Worm (Caenorhabditis elegans) whole organism, L1 larva: ENCODE data around the gene F52G3.7.

Experiments
- Y116A8C.19 ChIP-seq: sonication (generic microtip); optimal IDR thresholded peaks from 2 replicates; lab custom pipeline; 2016; ENCODE audit warnings: missing compliant biosample characterization, missing genetic modification characterization, borderline replicate concordance
- alr-1 ChIP-seq: fragments of 200-800 bp; sonication (Bioruptor generic); optimal IDR thresholded peaks from 2 replicates; lab custom pipeline; 2018; ENCODE audit warnings: borderline replicate concordance, mild to moderate bottlenecking, missing genetic modification characterization, missing compliant biosample characterization
- aly-2 ChIP-seq: fragments of 150-350 bp; optimal IDR thresholded peaks from 2 replicates; lab custom pipeline; 2014; ENCODE audit warnings: missing biosample characterization, missing genetic modification characterization
- blmp-1 ChIP-seq: fragments of 150-350 bp; optimal IDR thresholded peaks from 2 replicates; lab custom pipeline; 2014; ENCODE audit warnings: missing biosample characterization, missing genetic modification characterization
- ceh-63 ChIP-seq: fragments of 200-800 bp; sonication (Bioruptor generic); optimal IDR thresholded peaks from 2 replicates; lab custom pipeline; 2018; ENCODE audit warnings: mild to moderate bottlenecking, missing genetic modification characterization, missing compliant biosample characterization
- ceh-82 ChIP-seq, 3 experiments: fragments of 150-350 bp in 1 of 3; sonication (generic microtip) in 2 of 3; optimal IDR thresholded peaks; 2 replicates each; lab custom pipeline; 2014 to 2017; ENCODE audit warnings: missing biosample characterization in 3 of 3, missing genetic modification characterization in 3 of 3
- ceh-90 ChIP-seq: sonication (generic microtip); optimal IDR thresholded peaks from 2 replicates; lab custom pipeline; 2016; ENCODE audit warnings: missing genetic modification characterization, missing compliant biosample characterization
- dsc-1 ChIP-seq: sonication (generic microtip); optimal IDR thresholded peaks from 2 replicates; lab custom pipeline; 2016; ENCODE audit warnings: mild to moderate bottlenecking, missing genetic modification characterization, missing compliant biosample characterization
- efl-3 ChIP-seq: fragments of 200-800 bp; sonication (Bioruptor generic); optimal IDR thresholded peaks from 2 replicates; lab custom pipeline; 2018; ENCODE audit warnings: mild to moderate bottlenecking, missing genetic modification characterization, missing compliant biosample characterization
- egl-13 ChIP-seq: sonication (generic microtip); optimal IDR thresholded peaks from 2 replicates; lab custom pipeline; 2016; ENCODE audit warnings: missing genotype, missing genetic modification reagents, missing genetic modification characterization, missing compliant biosample characterization
- egl-27 ChIP-seq, 2 experiments: fragments of 150-350 bp in 1 of 2; sonication (generic microtip); optimal IDR thresholded peaks; 3 replicates each; lab custom pipeline; 2017 to 2018; ENCODE audit warnings: missing biosample characterization in 2 of 2, missing genetic modification characterization in 2 of 2, missing genetic modification reagents in 2 of 2
- elt-2 ChIP-seq: sonication (generic microtip); optimal IDR thresholded peaks from 2 replicates; lab custom pipeline; 2016; ENCODE audit warnings: missing genetic modification characterization, mild to moderate bottlenecking, inconsistent platforms, missing compliant biosample characterization, missing genetic modification reagents
- elt-3 ChIP-seq, 6 experiments: fragments of 150-350 bp in 1 of 6; sonication (generic microtip); optimal IDR thresholded peaks; 2 replicates each; lab custom pipeline; 2017 to 2018; ENCODE audit warnings: missing biosample characterization in 6 of 6, missing genetic modification characterization in 6 of 6, inconsistent platforms in 1 of 6
- ets-5 ChIP-seq: fragments of 200-800 bp; sonication (Bioruptor generic); IDR thresholded peaks from 2 replicates; pipeline ENCODE4 v1.3.6; 2022; ENCODE audit warnings: missing genetic modification characterization, missing compliant biosample characterization
- fkh-10 ChIP-seq: sonication (generic microtip); optimal IDR thresholded peaks from 2 replicates; lab custom pipeline; 2017; ENCODE audit warnings: missing biosample characterization, missing genetic modification reagents, missing genetic modification characterization
- fkh-4 ChIP-seq: sonication (generic microtip); optimal IDR thresholded peaks from 2 replicates; lab custom pipeline; 2016; ENCODE audit warnings: missing compliant biosample characterization, missing genetic modification characterization, borderline replicate concordance
- fos-1 ChIP-seq: fragments of 150-350 bp; optimal IDR thresholded peaks from 2 replicates; lab custom pipeline; 2014; ENCODE audit warnings: missing biosample characterization, missing genetic modification characterization
- grh-1 ChIP-seq: fragments of 200-800 bp; sonication (Bioruptor generic); IDR thresholded peaks from 2 replicates; pipeline ENCODE4 v1.3.6; 2022; ENCODE audit warnings: missing genetic modification reagents, missing genetic modification characterization, missing compliant biosample characterization
- hlh-17 ChIP-seq: fragments of 200-800 bp; sonication (Bioruptor generic); optimal IDR thresholded peaks from 2 replicates; lab custom pipeline; 2018; ENCODE audit warnings: missing genetic modification characterization, mild to moderate bottlenecking, missing compliant biosample characterization, moderate library complexity, borderline replicate concordance
- hlh-4 ChIP-seq: sonication (generic microtip); optimal IDR thresholded peaks from 2 replicates; lab custom pipeline; 2016; ENCODE audit warnings: mild to moderate bottlenecking, missing genetic modification characterization, missing compliant biosample characterization
- hpl-2 ChIP-seq: fragments of 150-350 bp; optimal IDR thresholded peaks from 2 replicates; lab custom pipeline; 2014; ENCODE audit warnings: missing biosample characterization, missing genetic modification reagents, missing genetic modification characterization
- irx-1 ChIP-seq: sonication (generic microtip); optimal IDR thresholded peaks from 2 replicates; lab custom pipeline; 2016; ENCODE audit warnings: missing genetic modification characterization, missing compliant biosample characterization
- jun-1 ChIP-seq: fragments of 150-350 bp; optimal IDR thresholded peaks from 2 replicates; lab custom pipeline; 2014; ENCODE audit warnings: missing biosample characterization, missing genetic modification reagents, missing genetic modification characterization
- lin-14 ChIP-seq: fragments of 200-800 bp; sonication (Bioruptor generic); optimal IDR thresholded peaks from 2 replicates; lab custom pipeline; 2018; ENCODE audit warnings: mild to moderate bottlenecking, missing genetic modification characterization, moderate library complexity, missing compliant biosample characterization
- lin-15B ChIP-seq: fragments of 150-350 bp; sonication (generic microtip); optimal IDR thresholded peaks from 3 replicates; lab custom pipeline; 2014; ENCODE audit warnings: missing biosample characterization, missing genetic modification characterization
- lin-35 ChIP-seq, 2 experiments: fragments of 150-350 bp; optimal IDR thresholded peaks; 2 replicates each; lab custom pipeline; 2014; ENCODE audit warnings: missing biosample characterization in 2 of 2, missing genetic modification characterization in 2 of 2, missing genetic modification reagents in 2 of 2
- lin-39 ChIP-seq: fragments of 150-350 bp; optimal IDR thresholded peaks from 2 replicates; lab custom pipeline; 2014; ENCODE audit warnings: missing biosample characterization, missing genetic modification reagents, missing genetic modification characterization
- mab-9 ChIP-seq: fragments of 200-800 bp; sonication (Bioruptor generic); IDR thresholded peaks from 2 replicates; pipeline ENCODE4 v1.3.6; 2022; ENCODE audit warnings: missing genetic modification reagents, missing genetic modification characterization, missing compliant biosample characterization
- mep-1 ChIP-seq: fragments of 150-350 bp; optimal IDR thresholded peaks from 2 replicates; lab custom pipeline; 2014; ENCODE audit warnings: missing biosample characterization, missing genetic modification characterization
- nhr-11 ChIP-seq: fragments of 150-350 bp; optimal IDR thresholded peaks from 2 replicates; lab custom pipeline; 2014; ENCODE audit warnings: missing biosample characterization, missing genetic modification characterization
- nhr-12 ChIP-seq: sonication (generic microtip); optimal IDR thresholded peaks from 2 replicates; lab custom pipeline; 2017; ENCODE audit warnings: missing biosample characterization, missing genetic modification characterization
- nhr-19 ChIP-seq: fragments of 200-800 bp; sonication (Bioruptor generic); conservative IDR thresholded peaks from 2 replicates; pipeline ENCODE4 v1.3.6; 2022; ENCODE audit warnings: missing genetic modification characterization, missing compliant biosample characterization
- nhr-237 ChIP-seq: fragments of 150-350 bp; optimal IDR thresholded peaks from 2 replicates; lab custom pipeline; 2014; ENCODE audit warnings: missing biosample characterization, missing genetic modification characterization
- nhr-28 ChIP-seq: fragments of 150-350 bp; optimal IDR thresholded peaks from 2 replicates; lab custom pipeline; 2014; ENCODE audit warnings: missing biosample characterization, missing genetic modification characterization
- nhr-71 ChIP-seq: sonication (generic microtip); optimal IDR thresholded peaks from 2 replicates; lab custom pipeline; 2016; ENCODE audit warnings: mild to moderate bottlenecking, missing genetic modification characterization, moderate library complexity, missing compliant biosample characterization
- nhr-76 ChIP-seq: sonication (generic microtip); optimal IDR thresholded peaks from 2 replicates; lab custom pipeline; 2017; ENCODE audit warnings: missing biosample characterization, missing genetic modification characterization
- nhr-84 ChIP-seq: sonication (generic microtip); optimal IDR thresholded peaks from 2 replicates; lab custom pipeline; 2017; ENCODE audit warnings: missing biosample characterization, missing genetic modification characterization
- nhr-90 ChIP-seq: sonication (generic microtip); optimal IDR thresholded peaks from 2 replicates; lab custom pipeline; 2016; ENCODE audit warnings: mild to moderate bottlenecking, missing genetic modification characterization, missing compliant biosample characterization; ENCODE audit not compliant: poor library complexity
- pag-3 ChIP-seq: sonication (generic microtip); optimal IDR thresholded peaks from 2 replicates; lab custom pipeline; 2017; ENCODE audit warnings: missing genetic modification characterization, mild to moderate bottlenecking, missing compliant biosample characterization, antibody characterized with exemption, borderline replicate concordance; ENCODE audit not compliant: insufficient read depth
- snpc-4 ChIP-seq: fragments of 150-350 bp; optimal IDR thresholded peaks from 2 replicates; lab custom pipeline; 2014; ENCODE audit warnings: missing biosample characterization, missing genetic modification characterization
- sptf-1 ChIP-seq: fragments of 150-350 bp; optimal IDR thresholded peaks from 2 replicates; lab custom pipeline; 2014; ENCODE audit warnings: missing biosample characterization, missing genetic modification characterization
- tbx-2 ChIP-seq: sonication (generic microtip); optimal IDR thresholded peaks from 2 replicates; lab custom pipeline; 2016; ENCODE audit warnings: missing genetic modification characterization, missing compliant biosample characterization
- unc-62 ChIP-seq: fragments of 150-350 bp; optimal IDR thresholded peaks from 2 replicates; lab custom pipeline; 2014; ENCODE audit warnings: missing biosample characterization, missing genetic modification reagents, missing genetic modification characterization
- unc-86 ChIP-seq: sonication (generic microtip); optimal IDR thresholded peaks from 2 replicates; lab custom pipeline; 2016; ENCODE audit warnings: missing genetic modification characterization, missing compliant biosample characterization
- unc-98 ChIP-seq: fragments of 200-800 bp; sonication (Bioruptor generic); IDR thresholded peaks from 2 replicates; pipeline ENCODE4 v1.3.6; 2022; ENCODE audit warnings: missing genetic modification characterization, missing compliant biosample characterization
- vab-15 ChIP-seq: sonication (generic microtip); optimal IDR thresholded peaks from 2 replicates; lab custom pipeline; 2017; ENCODE audit warnings: missing genotype, mild to moderate bottlenecking, missing genetic modification characterization, missing compliant biosample characterization
- zag-1 ChIP-seq: fragments of 150-350 bp; optimal IDR thresholded peaks from 2 replicates; lab custom pipeline; 2014; ENCODE audit warnings: missing biosample characterization, missing genetic modification characterization
- ztf-11 ChIP-seq, 2 experiments: sonication (generic microtip); optimal IDR thresholded peaks; 2 replicates each; lab custom pipeline; 2016 to 2017; ENCODE audit warnings: missing genetic modification characterization in 2 of 2, missing biosample characterization in 1 of 2, missing compliant biosample characterization in 1 of 2

Gene F52G3.7

DNA sequence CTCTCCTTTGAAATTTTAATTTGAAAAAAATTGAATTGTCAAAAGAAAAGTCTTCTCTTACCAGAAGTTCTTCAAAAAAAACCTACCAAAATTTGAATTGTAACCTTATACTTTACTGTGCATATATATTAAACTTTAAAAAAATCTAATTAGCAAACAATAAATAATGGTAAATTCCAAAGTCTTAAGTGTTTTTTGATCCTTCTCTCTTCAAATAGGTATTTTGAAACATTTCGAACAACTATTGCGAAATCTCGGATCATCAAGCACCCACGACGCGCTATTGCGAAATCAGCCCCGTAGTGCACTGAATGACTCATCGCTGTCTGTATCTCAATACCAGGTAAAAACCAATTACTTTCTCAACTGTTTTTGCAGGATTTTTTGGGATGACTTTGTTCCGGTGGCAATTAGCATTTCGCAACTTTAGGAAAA, 33.0 kb upstream of the F52G3.7 start (continued):
- TF ChIP-seq mab-9 (GFP tag; lab: Robert Waterston, UW), result no peak; the same call in none of the 2 replicates
- peak; percentile 6 for TF ChIP-seq egl-13 (tag; lab: Kevin White, UChicago)
- peak; percentile 39 for TF ChIP-seq grh-1 (GFP tag; lab: Robert Waterston, UW)
- TF ChIP-seq sptf-1 (tag; lab: Kevin White, UChicago), result no peak
- TF ChIP-seq hlh-4 (tag; lab: Kevin White, UChicago), result no peak
- TF ChIP-seq mep-1, result peak; percentile 71
- peak; percentile 21 to 33 (median 21) for TF ChIP-seq ceh-82 (tag; optimal IDR thresholded peaks at IDR 0.05; lab: Kevin White, UChicago)

DNA sequence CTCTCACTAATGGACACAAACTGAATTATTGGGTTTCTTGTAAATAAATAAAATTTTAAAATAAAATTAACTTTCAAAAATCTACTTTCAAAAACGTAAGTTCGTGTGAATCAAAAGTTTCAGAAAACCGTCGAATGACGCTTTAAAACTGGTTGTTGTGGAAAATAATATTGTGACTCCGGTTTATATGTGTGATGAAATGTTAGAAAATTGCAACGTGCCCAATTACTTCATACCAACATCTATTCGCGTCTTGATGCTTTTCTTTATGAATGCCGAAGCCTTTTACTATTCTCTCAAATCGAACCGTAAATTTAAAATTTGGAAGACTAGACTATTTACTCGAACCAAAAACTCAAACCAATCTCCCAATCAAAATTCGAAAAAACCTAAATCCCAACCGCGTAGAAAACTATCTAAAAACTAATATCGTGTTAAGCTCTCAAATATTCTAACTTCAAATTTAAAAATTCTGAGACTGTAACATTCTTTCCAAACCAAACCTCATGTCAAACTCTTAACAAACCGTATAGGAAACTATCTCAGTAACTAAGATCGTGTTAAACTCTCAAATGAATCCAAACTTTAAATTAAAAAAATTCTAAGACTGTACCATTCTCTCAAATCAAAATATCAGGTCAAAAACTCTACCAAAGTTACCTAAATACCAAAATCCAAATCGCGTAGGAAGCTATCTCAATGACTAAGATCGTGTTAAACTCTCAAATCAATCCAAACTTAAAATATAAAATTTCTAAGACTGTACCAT, 32.3 kb upstream of the F52G3.7 start:
- TF ChIP-seq jun-1 (tag; lab: Kevin White, UChicago), result no peak
- TF ChIP-seq fos-1 (tag; lab: Kevin White, UChicago), result no peak
- TF ChIP-seq pag-3 (tag; lab: Kevin White, UChicago), result no peak
- no peak for TF ChIP-seq nhr-12 (tag; lab: Kevin White, UChicago)
- TF ChIP-seq nhr-11, result no peak
- peak; percentile 12 for TF ChIP-seq nhr-84 (tag; lab: Kevin White, UChicago)
- peak in 1 of 3 experiments; percentile 27 for TF ChIP-seq ceh-82 (tag; optimal IDR thresholded peaks at IDR 0.05; lab: Kevin White, UChicago)
- no peak for TF ChIP-seq nhr-237 (tag; lab: Kevin White, UChicago)
- TF ChIP-seq elt-3 (tag; optimal IDR thresholded peaks at IDR 0.05; lab: Kevin White, UChicago), result peak in 2 of 6 experiments; percentile 18 to 33
- TF ChIP-seq fkh-4 (tag; lab: Kevin White, UChicago), result no peak
- no peak for TF ChIP-seq blmp-1
- no peak for TF ChIP-seq irx-1 (tag; lab: Kevin White, UChicago)
- TF ChIP-seq elt-2 (tag; lab: Kevin White, UChicago), result no peak
- peak in 1 of 2 experiments; percentile 38 for TF ChIP-seq egl-27 (tag; optimal IDR thresholded peaks at IDR 0.05; lab: Kevin White, UChicago)
- no peak for TF ChIP-seq egl-13 (tag; lab: Kevin White, UChicago)
- no peak for TF ChIP-seq zag-1 (tag; lab: Kevin White, UChicago)
- no peak for TF ChIP-seq hlh-4 (tag; lab: Kevin White, UChicago)
- TF ChIP-seq unc-86, result no peak
- no peak for TF ChIP-seq vab-15 (tag; lab: Kevin White, UChicago)
- TF ChIP-seq lin-14, result no peak
- peak; percentile 77 for TF ChIP-seq nhr-71
- no peak for TF ChIP-seq hpl-2 (GFP tag; lab: Kevin White, UChicago)
- TF ChIP-seq lin-15B (tag; lab: Kevin White, UChicago), result no peak
- peak; percentile 69 for TF ChIP-seq nhr-19 (GFP tag; lab: Robert Waterston, UW)
- peak; percentile 11 for TF ChIP-seq dsc-1 (tag; lab: Kevin White, UChicago)
- TF ChIP-seq efl-3 (GFP tag; lab: Kevin White, UChicago), result no peak
- TF ChIP-seq nhr-28 (tag; lab: Kevin White, UChicago), result no peak
- TF ChIP-seq unc-98 (GFP tag; lab: Robert Waterston, UW), result peak; percentile 8
- no peak for TF ChIP-seq ztf-11 (tag; optimal IDR thresholded peaks at IDR 0.05; lab: Kevin White, UChicago)
- no peak for TF ChIP-seq tbx-2 (tag; lab: Kevin White, UChicago)
- no peak for TF ChIP-seq nhr-76 (tag; lab: Kevin White, UChicago)
- no peak for TF ChIP-seq fkh-10 (GFP tag; lab: Kevin White, UChicago)
- no peak for TF ChIP-seq lin-39 (tag; lab: Kevin White, UChicago)
- no peak for TF ChIP-seq sptf-1 (tag; lab: Kevin White, UChicago)
- no peak for TF ChIP-seq alr-1
- peak; percentile 50 for TF ChIP-seq nhr-90 (tag; lab: Kevin White, UChicago)
- TF ChIP-seq hlh-17 (GFP tag; lab: Kevin White, UChicago), result no peak
- no peak for TF ChIP-seq ceh-63 (GFP tag; lab: Kevin White, UChicago)
- TF ChIP-seq aly-2, result no peak
- TF ChIP-seq lin-35 (GFP tag; optimal IDR thresholded peaks at IDR 0.05; lab: Kevin White, UChicago), result peak in 1 of 2 experiments; percentile 45
- TF ChIP-seq snpc-4 (tag; lab: Kevin White, UChicago), result no peak
- 0 out of 2 replicates have a peak, but pooled peaks have one; percentile 89 for TF ChIP-seq ets-5
- TF ChIP-seq unc-62 (GFP tag; lab: Kevin White, UChicago), result no peak
- TF ChIP-seq ceh-90 (tag; lab: Kevin White, UChicago), result no peak
- TF ChIP-seq Y116A8C.19, result no peak
